Fruit fly (Drosophila melanogaster): ENCODE data around the gene Timp.

Gene Timp

DNA sequence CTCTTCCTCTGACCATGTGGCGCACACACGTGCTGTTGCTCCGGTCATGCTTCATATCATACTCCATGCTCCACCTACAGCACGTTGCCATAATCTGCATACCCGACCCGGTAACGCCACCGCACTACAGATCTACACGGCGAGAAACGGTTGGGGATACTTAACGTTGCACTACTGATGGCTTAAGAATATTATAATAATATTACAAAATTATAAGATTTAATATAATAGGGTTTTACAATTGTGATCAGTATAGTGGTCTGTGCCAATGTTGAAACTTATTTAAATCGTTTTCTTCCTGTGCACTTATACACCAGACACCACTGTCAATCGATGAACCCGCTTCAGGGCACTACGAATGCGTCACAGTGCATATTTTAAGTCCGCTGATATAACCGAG lies 623 bp upstream of the Timp start (continued):
- TF ChIP-seq D (optimal IDR thresholded peaks at IDR 0.05) (no peak), D (GFP tag; optimal IDR thresholded peaks at IDR 0.05) (peak; percentile 63), bigmax (GFP tag; optimal IDR thresholded peaks at IDR 0.05) (no peak), CG14710 (tag; optimal IDR thresholded peaks at IDR 0.05) (no peak), tap (tag; optimal IDR thresholded peaks at IDR 0.05) (peak; percentile 80), Optix (GFP tag; IDR thresholded peaks at IDR 0.05) (peak; percentile 70; the same call in 2 of the 3 replicates), Rx (GFP tag; IDR thresholded peaks at IDR 0.05) (peak; percentile 72), CG14667 (GFP tag; IDR thresholded peaks at IDR 0.05) (peak; percentile 54), HLH4C (GFP tag; IDR thresholded peaks at IDR 0.05; ENCODE audit: partially characterized antibody) (no peak), lab (GFP tag; optimal IDR thresholded peaks at IDR 0.05) (peak; percentile 74), ara (GFP tag; IDR thresholded peaks at IDR 0.05) (peak; percentile 77), scrt (GFP tag; optimal IDR thresholded peaks at IDR 0.05) (no peak), CG18619 (GFP tag; optimal IDR thresholded peaks at IDR 0.05) (peak; percentile 30), fu2 (GFP tag; optimal IDR thresholded peaks at IDR 0.05) (no peak), tin (GFP tag; optimal IDR thresholded peaks at IDR 0.05) (peak; percentile 55), CG5180 (GFP tag; optimal IDR thresholded peaks at IDR 0.05) (peak; percentile 23), CG15479 (GFP tag; optimal IDR thresholded peaks at IDR 0.05) (no peak), CG12299 (tag; optimal IDR thresholded peaks at IDR 0.05) (peak; percentile 27), Deaf1 (tag; optimal IDR thresholded peaks at IDR 0.05) (no peak), CG32772 (GFP tag; IDR thresholded peaks at IDR 0.05) (peak; percentile 81), gce (GFP tag; IDR thresholded peaks at IDR 0.05) (peak; percentile 67; the same call in 1 of the 3 replicates), nmo (GFP tag; optimal IDR thresholded peaks at IDR 0.05) (peak; percentile 82), CG16779 (GFP tag; IDR thresholded peaks at IDR 0.05) (no peak), CG9817 (tag; optimal IDR thresholded peaks at IDR 0.05) (peak; percentile 58), CG15514 (GFP tag; optimal IDR thresholded peaks at IDR 0.05) (peak; percentile 15), CG4820 (GFP tag; optimal IDR thresholded peaks at IDR 0.05) (peak; percentile 61), CG31441 (GFP tag; IDR thresholded peaks at IDR 0.05) (peak; percentile 83), CG6791 (GFP tag; IDR thresholded peaks at IDR 0.05; ENCODE audit: partially characterized antibody) (no peak), CG3847 (GFP tag; IDR thresholded peaks at IDR 0.05) (peak; percentile 55; the same call in 1 of the 2 replicates), CG7556 (GFP tag; optimal IDR thresholded peaks at IDR 0.05) (no peak), slbo (GFP tag; IDR thresholded peaks at IDR 0.05) (peak; percentile 64), NFAT (GFP tag; IDR thresholded peaks at IDR 0.05) (peak; percentile 51), CG6272 (GFP tag; IDR thresholded peaks at IDR 0.05) (peak; percentile 51; the same call in 1 of the 2 replicates), CG10959 (GFP tag; IDR thresholded peaks at IDR 0.05) (0 out of 2 replicates have a peak, but pooled peaks have one; percentile 26), ap (GFP tag; IDR thresholded peaks at IDR 0.05) (peak; percentile 62), CG6654 (GFP tag; optimal IDR thresholded peaks at IDR 0.05) (peak; percentile 50), CG4282 (GFP tag; optimal IDR thresholded peaks at IDR 0.05) (no peak), CG10274 (GFP tag; optimal IDR thresholded peaks at IDR 0.05) (peak; percentile 20), CG11723 (GFP tag; optimal IDR thresholded peaks at IDR 0.05) (peak; percentile 45), CG11247 (GFP tag; IDR thresholded peaks at IDR 0.05) (peak; percentile 47; the same call in 1 of the 2 replicates), sd (tag; optimal IDR thresholded peaks at IDR 0.05) (peak; percentile 12), CG18764 (GFP tag; optimal IDR thresholded peaks at IDR 0.05) (peak; percentile 34), ranshi (GFP tag; IDR thresholded peaks at IDR 0.05) (peak; percentile 51; the same call in 1 of the 2 replicates), chm (GFP tag; IDR thresholded peaks at IDR 0.05) (no peak), insv (GFP tag; optimal IDR thresholded peaks at IDR 0.05) (no peak), Hsf (GFP tag; optimal IDR thresholded peaks at IDR 0.05) (peak; percentile 16), peb (GFP tag; IDR thresholded peaks at IDR 0.05) (peak; percentile 50; the same call in 1 of the 2 replicates), so (GFP tag; IDR thresholded peaks at IDR 0.05) (peak; percentile 67; the same call in 1 of the 3 replicates), gsb-n (tag; optimal IDR thresholded peaks at IDR 0.05) (peak; percentile 66), CG1233 (GFP tag; optimal IDR thresholded peaks at IDR 0.05) (peak; percentile 34), cwo (GFP tag; optimal IDR thresholded peaks at IDR 0.05) (peak; percentile 66)
